Worm (Caenorhabditis elegans) whole organism, L1 larva: ENCODE results near the gene rpn-9.

ENCODE experiments used
- ceh-90 ChIP-seq: sonication (generic microtip); optimal IDR thresholded peaks from 2 replicates; lab custom pipeline; 2016; ENCODE audit warnings: missing genetic modification characterization, missing compliant biosample characterization
- efl-3 ChIP-seq: fragments of 200-800 bp; sonication (Bioruptor generic); optimal IDR thresholded peaks from 2 replicates; lab custom pipeline; 2018; ENCODE audit warnings: mild to moderate bottlenecking, missing genetic modification characterization, missing compliant biosample characterization
- elt-2 ChIP-seq: sonication (generic microtip); optimal IDR thresholded peaks from 2 replicates; lab custom pipeline; 2016; ENCODE audit warnings: missing genetic modification characterization, mild to moderate bottlenecking, inconsistent platforms, missing compliant biosample characterization, missing genetic modification reagents
- lin-14 ChIP-seq: fragments of 200-800 bp; sonication (Bioruptor generic); optimal IDR thresholded peaks from 2 replicates; lab custom pipeline; 2018; ENCODE audit warnings: mild to moderate bottlenecking, missing genetic modification characterization, moderate library complexity, missing compliant biosample characterization
- nhr-12 ChIP-seq: sonication (generic microtip); optimal IDR thresholded peaks from 2 replicates; lab custom pipeline; 2017; ENCODE audit warnings: missing biosample characterization, missing genetic modification characterization
- nhr-237 ChIP-seq: fragments of 150-350 bp; optimal IDR thresholded peaks from 2 replicates; lab custom pipeline; 2014; ENCODE audit warnings: missing biosample characterization, missing genetic modification characterization
- nhr-28 ChIP-seq: fragments of 150-350 bp; optimal IDR thresholded peaks from 2 replicates; lab custom pipeline; 2014; ENCODE audit warnings: missing biosample characterization, missing genetic modification characterization
- nhr-77 ChIP-seq: fragments of 150-350 bp; optimal IDR thresholded peaks from 2 replicates; lab custom pipeline; 2014; ENCODE audit warnings: missing biosample characterization, missing genetic modification characterization
- skn-1 ChIP-seq: fragments of 150-350 bp; optimal IDR thresholded peaks from 2 replicates; lab custom pipeline; 2014; ENCODE audit warnings: missing biosample characterization, missing genetic modification characterization
- ztf-11 ChIP-seq, 2 experiments: sonication (generic microtip); optimal IDR thresholded peaks; 2 replicates each; lab custom pipeline; 2016 to 2017; ENCODE audit warnings: missing genetic modification characterization in 2 of 2, missing biosample characterization in 1 of 2, missing compliant biosample characterization in 1 of 2

DNA sequence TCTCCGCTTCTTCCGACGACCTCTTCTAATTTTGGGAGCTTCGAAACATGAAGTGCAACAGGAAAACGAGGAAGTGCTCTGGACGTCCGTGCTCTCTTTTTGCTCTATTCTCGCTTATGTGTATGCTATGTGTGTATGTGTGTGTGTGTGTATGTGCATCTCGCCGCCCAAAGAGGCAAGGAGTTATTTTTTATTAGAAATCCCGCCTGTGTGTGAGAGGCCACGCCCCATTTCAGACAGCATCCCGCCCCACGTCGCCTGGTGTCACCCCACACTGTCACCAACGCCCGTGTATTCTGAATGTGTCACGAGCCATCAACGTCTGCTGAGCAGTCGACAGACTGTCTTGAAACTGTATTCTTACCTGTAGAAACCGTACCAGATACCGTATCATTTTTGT lies 16.8 kb upstream of the rpn-9 start, which contains the start of gene T05B9.2:
- TF ChIP-seq nhr-237 (tag; lab: Kevin White, UChicago) (no peak), ceh-90 (no peak), lin-14 (GFP tag; lab: Kevin White, UChicago) (no peak), elt-2 (tag; lab: Kevin White, UChicago) (no peak), nhr-28 (tag; lab: Kevin White, UChicago) (no peak), nhr-77 (tag; lab: Kevin White, UChicago) (no peak), ztf-11 (tag; optimal IDR thresholded peaks at IDR 0.05; lab: Kevin White, UChicago) (no peak), efl-3 (GFP tag; lab: Kevin White, UChicago) (no peak), skn-1 (tag; lab: Kevin White, UChicago) (no peak), nhr-12 (tag; lab: Kevin White, UChicago) (no peak)
